Worm (Caenorhabditis elegans) whole organism, L4 larva: Measurements from ENCODE around the gene Y37A1B.7.

Experiments
- F37D6.2 ChIP-seq: sonication (generic microtip); optimal IDR thresholded peaks from 2 replicates; lab custom pipeline; 2016; ENCODE audit warnings: mild to moderate bottlenecking, missing genetic modification characterization, missing compliant biosample characterization
- F49E8.2 ChIP-seq: sonication (generic microtip); optimal IDR thresholded peaks from 2 replicates; lab custom pipeline; 2016; ENCODE audit warnings: missing compliant biosample characterization, mild to moderate bottlenecking, missing genetic modification characterization, borderline replicate concordance
- T20F7.1 ChIP-seq: fragments of 200-800 bp; sonication (Bioruptor generic); optimal IDR thresholded peaks from 2 replicates; lab custom pipeline; 2018; ENCODE audit warnings: mild to moderate bottlenecking, missing genetic modification characterization, missing compliant biosample characterization
- T26A8.4 ChIP-seq: fragments of 200-800 bp; sonication (Bioruptor generic); IDR thresholded peaks from 2 replicates; pipeline ENCODE4 v1.3.6; 2022; ENCODE audit warnings: missing genetic modification characterization, missing compliant biosample characterization
- aha-1 ChIP-seq: fragments of 150-350 bp; peaks from one replicate; lab custom pipeline; 2014; ENCODE audit warnings: missing biosample characterization, missing genetic modification characterization
- ama-1 ChIP-seq: fragments of 150-350 bp; optimal IDR thresholded peaks from 2 replicates; lab custom pipeline; 2014; ENCODE audit warnings: inconsistent platforms, mixed read lengths
- ceh-20 ChIP-seq: fragments of 200-800 bp; sonication (Bioruptor generic); IDR thresholded peaks from 2 replicates; pipeline ENCODE4 v1.3.6; 2022; ENCODE audit warnings: missing genetic modification reagents, missing genetic modification characterization, missing compliant biosample characterization
- ceh-28 ChIP-seq: fragments of 150-350 bp; optimal IDR thresholded peaks from 2 replicates; lab custom pipeline; 2014; ENCODE audit warnings: missing biosample characterization, missing genetic modification reagents, missing genetic modification characterization
- ceh-32 ChIP-seq: sonication (generic microtip); optimal IDR thresholded peaks from 2 replicates; lab custom pipeline; 2016; ENCODE audit warnings: mild to moderate bottlenecking, missing genetic modification characterization, missing compliant biosample characterization; ENCODE audit not compliant: poor library complexity
- ceh-44 ChIP-seq: fragments of 200-800 bp; sonication (Bioruptor generic); IDR thresholded peaks from 2 replicates; pipeline ENCODE4 v1.3.6; 2022; ENCODE audit warnings: missing genetic modification reagents, missing genetic modification characterization, missing compliant biosample characterization
- ces-1 ChIP-seq: fragments of 150-350 bp; sonication (generic microtip); optimal IDR thresholded peaks from 4 replicates; lab custom pipeline; 2014; ENCODE audit warnings: missing biosample characterization, missing genetic modification reagents, missing genetic modification characterization
- cey-2 ChIP-seq: sonication (generic microtip); optimal IDR thresholded peaks from 3 replicates; lab custom pipeline; 2017; ENCODE audit warnings: missing genetic modification characterization, mild to moderate bottlenecking, missing compliant biosample characterization, antibody characterized with exemption, borderline replicate concordance; ENCODE audit not compliant: insufficient read depth
- daf-12 ChIP-seq: fragments of 150-350 bp; optimal IDR thresholded peaks from 2 replicates; lab custom pipeline; 2014; ENCODE audit warnings: missing biosample characterization, missing genetic modification reagents, missing genetic modification characterization
- daf-19 ChIP-seq: fragments of 200-800 bp; sonication (Bioruptor generic); conservative IDR thresholded peaks from 2 replicates; pipeline ENCODE4 v1.3.6; 2022; ENCODE audit warnings: missing genetic modification characterization, missing compliant biosample characterization
- daf-8 ChIP-seq: fragments of 200-800 bp; sonication (Bioruptor generic); IDR thresholded peaks from 2 replicates; pipeline ENCODE4 v1.3.6; 2022; ENCODE audit warnings: missing genetic modification characterization, missing compliant biosample characterization
- dmd-6 ChIP-seq: fragments of 200-800 bp; sonication (Bioruptor generic); IDR thresholded peaks from 2 replicates; pipeline ENCODE4 v1.3.6; 2022; ENCODE audit warnings: missing genetic modification reagents, missing genetic modification characterization, missing compliant biosample characterization
- dmd-8 ChIP-seq: fragments of 200-800 bp; sonication (Bioruptor generic); IDR thresholded peaks from 2 replicates; pipeline ENCODE4 v1.3.6; 2022; ENCODE audit warnings: missing genetic modification characterization, missing compliant biosample characterization
- dmd-9 ChIP-seq: fragments of 200-800 bp; sonication (Bioruptor generic); IDR thresholded peaks from 2 replicates; pipeline ENCODE4 v1.3.6; 2022; ENCODE audit warnings: missing genetic modification reagents, missing genetic modification characterization, missing compliant biosample characterization
- dpl-1 ChIP-seq: fragments of 150-350 bp; optimal IDR thresholded peaks from 2 replicates; lab custom pipeline; 2014; ENCODE audit warnings: missing biosample characterization, missing genetic modification reagents, missing genetic modification characterization
- egl-43 ChIP-seq: fragments of 200-800 bp; sonication (Bioruptor generic); IDR thresholded peaks from 2 replicates; pipeline ENCODE4 v1.3.6; 2022; ENCODE audit warnings: missing genetic modification reagents, missing genetic modification characterization, missing compliant biosample characterization
- gei-8 ChIP-seq: fragments of 200-800 bp; sonication (Bioruptor generic); optimal IDR thresholded peaks from 2 replicates; lab custom pipeline; 2018; ENCODE audit warnings: mild to moderate bottlenecking, missing genetic modification characterization, missing compliant biosample characterization
- hif-1 ChIP-seq, 2 experiments: sonication (generic microtip); optimal IDR thresholded peaks; 2 replicates each; lab custom pipeline; 2016 to 2017; ENCODE audit warnings: missing compliant biosample characterization in 2 of 2, missing genetic modification characterization in 2 of 2, missing genetic modification reagents in 2 of 2, missing genotype in 2 of 2, mild to moderate bottlenecking in 1 of 2
- lin-1 ChIP-seq: fragments of 200-800 bp; sonication (Bioruptor generic); IDR thresholded peaks from 2 replicates; pipeline ENCODE4 v1.3.6; 2022; ENCODE audit warnings: missing genetic modification reagents, missing genetic modification characterization, missing compliant biosample characterization
- lin-13 ChIP-seq: fragments of 150-350 bp; optimal IDR thresholded peaks from 2 replicates; lab custom pipeline; 2014; ENCODE audit warnings: missing biosample characterization, missing genetic modification reagents, missing genetic modification characterization
- lin-29 ChIP-seq: fragments of 200-800 bp; sonication (Bioruptor generic); IDR thresholded peaks from 2 replicates; pipeline ENCODE4 v1.3.6; 2022; ENCODE audit warnings: missing genetic modification reagents, missing genetic modification characterization, missing compliant biosample characterization
- lsy-2 ChIP-seq, 2 experiments: fragments of 150-350 bp in 1 of 2; sonication (generic microtip) in 1 of 2; optimal IDR thresholded peaks; 2 replicates each; lab custom pipeline; 2014 to 2017; ENCODE audit warnings: missing biosample characterization in 2 of 2, missing genetic modification characterization in 2 of 2
- madf-5 ChIP-seq, 2 experiments: fragments of 200-800 bp; sonication (Bioruptor generic); IDR thresholded peaks; 2 replicates each; pipeline ENCODE4 v1.3.6; 2022; ENCODE audit warnings: missing compliant biosample characterization in 2 of 2, missing genetic modification characterization in 2 of 2
- madf-9 ChIP-seq: fragments of 200-800 bp; sonication (Bioruptor generic); conservative IDR thresholded peaks from 2 replicates; pipeline ENCODE4 v1.3.6; 2022; ENCODE audit warnings: missing genetic modification reagents, missing genetic modification characterization, missing compliant biosample characterization
- mdl-1 ChIP-seq, 2 experiments: fragments of 150-350 bp in 1 of 2; sonication (generic microtip) in 1 of 2; optimal IDR thresholded peaks; 2 replicates each; lab custom pipeline; 2014 to 2017; ENCODE audit warnings: missing biosample characterization in 2 of 2, missing genetic modification characterization in 2 of 2
- mdt-29 ChIP-seq: fragments of 200-800 bp; sonication (Bioruptor generic); IDR thresholded peaks from 2 replicates; pipeline ENCODE4 v1.3.6; 2022; ENCODE audit warnings: missing genetic modification reagents, missing genetic modification characterization, missing compliant biosample characterization
- mxl-2 ChIP-seq: fragments of 200-800 bp; sonication (Bioruptor generic); conservative IDR thresholded peaks from 2 replicates; pipeline ENCODE4 v1.3.6; 2022; ENCODE audit warnings: missing genetic modification reagents, missing genetic modification characterization, missing compliant biosample characterization
- mxl-3 ChIP-seq: fragments of 200-800 bp; sonication (Bioruptor generic); optimal IDR thresholded peaks from 2 replicates; lab custom pipeline; 2018; ENCODE audit warnings: mild to moderate bottlenecking, missing genetic modification characterization, missing compliant biosample characterization
- nhr-10 ChIP-seq: fragments of 150-350 bp; optimal IDR thresholded peaks from 2 replicates; lab custom pipeline; 2014; ENCODE audit warnings: missing biosample characterization, missing genetic modification characterization
- nhr-11 ChIP-seq: fragments of 150-350 bp; optimal IDR thresholded peaks from 2 replicates; lab custom pipeline; 2014; ENCODE audit warnings: missing biosample characterization, missing genetic modification characterization
- nhr-25 ChIP-seq: sonication (generic microtip); optimal IDR thresholded peaks from 2 replicates; lab custom pipeline; 2017; ENCODE audit warnings: missing genetic modification characterization, mild to moderate bottlenecking, missing compliant biosample characterization, antibody characterized with exemption, moderate library complexity, borderline replicate concordance; ENCODE audit not compliant: insufficient read depth
- nhr-48 ChIP-seq: sonication (generic microtip); optimal IDR thresholded peaks from 2 replicates; lab custom pipeline; 2016; ENCODE audit warnings: mild to moderate bottlenecking, missing genetic modification characterization, missing compliant biosample characterization
- rbr-2 ChIP-seq: sonication (generic microtip); optimal IDR thresholded peaks from 2 replicates; lab custom pipeline; 2016; ENCODE audit warnings: missing genotype, missing genetic modification characterization, missing compliant biosample characterization
- sdz-12 ChIP-seq: fragments of 200-800 bp; sonication (Bioruptor generic); optimal IDR thresholded peaks from 2 replicates; lab custom pipeline; 2018; ENCODE audit warnings: mild to moderate bottlenecking, missing genetic modification characterization, missing compliant biosample characterization
- set-16 ChIP-seq: fragments of 200-800 bp; sonication (Bioruptor generic); IDR thresholded peaks from 2 replicates; pipeline ENCODE4 v1.3.6; 2022; ENCODE audit warnings: missing genetic modification reagents, missing genetic modification characterization, missing compliant biosample characterization
- snpc-1.2 ChIP-seq: fragments of 200-800 bp; sonication (Bioruptor generic); IDR thresholded peaks from 2 replicates; pipeline ENCODE4 v1.3.6; 2022; ENCODE audit warnings: missing genetic modification reagents, missing genetic modification characterization, missing compliant biosample characterization
- spr-1 ChIP-seq: sonication (generic microtip); optimal IDR thresholded peaks from 2 replicates; lab custom pipeline; 2016; ENCODE audit warnings: mild to moderate bottlenecking, missing genetic modification characterization, missing compliant biosample characterization
- spr-3 ChIP-seq: fragments of 200-800 bp; sonication (Bioruptor generic); optimal IDR thresholded peaks from 2 replicates; lab custom pipeline; 2018; ENCODE audit warnings: mild to moderate bottlenecking, missing genetic modification characterization, missing compliant biosample characterization
- tag-97 ChIP-seq: fragments of 200-800 bp; sonication (Bioruptor generic); IDR thresholded peaks from 2 replicates; pipeline ENCODE4 v1.3.6; 2022; ENCODE audit warnings: missing genetic modification characterization, missing compliant biosample characterization
- unc-39 ChIP-seq: sonication (generic microtip); optimal IDR thresholded peaks from 2 replicates; lab custom pipeline; 2017; ENCODE audit warnings: missing biosample characterization, missing genetic modification characterization
- unc-62 ChIP-seq, 3 experiments: fragments of 150-350 bp in 1 of 3; sonication (generic microtip); optimal IDR thresholded peaks in 2 of 3; peaks in 1 of 3; 1 replicate in 1 of 3; 2 replicates in 2 of 3; lab custom pipeline; 2014 to 2017; ENCODE audit warnings: missing biosample characterization in 3 of 3, missing genetic modification characterization in 3 of 3, missing genetic modification reagents in 3 of 3, missing genotype in 1 of 3
- zfp-2 ChIP-seq: sonication (generic microtip); optimal IDR thresholded peaks from 2 replicates; lab custom pipeline; 2016; ENCODE audit warnings: mild to moderate bottlenecking, missing genetic modification characterization, missing compliant biosample characterization
- zip-11 ChIP-seq: fragments of 200-800 bp; sonication (Bioruptor generic); IDR thresholded peaks from 2 replicates; pipeline ENCODE4 v1.3.6; 2022; ENCODE audit warnings: missing genetic modification characterization, missing compliant biosample characterization

Gene Y37A1B.7

ce11 chrIV:14032620-14033501, 10.7 kb downstream of the Y37A1B.7 start (continued):
- peak; percentile 44 for TF ChIP-seq dpl-1
- TF ChIP-seq cey-2 (tag; lab: Kevin White, UChicago), result no peak
- TF ChIP-seq madf-5 (GFP tag; IDR thresholded peaks at IDR 0.05; lab: Robert Waterston, UW), result 0 out of 4 replicates have a peak, but pooled peaks of 1 of the 2 experiments have one; percentile 51
- peak; percentile 25 to 58 for TF ChIP-seq hif-1 (tag; optimal IDR thresholded peaks at IDR 0.05; lab: Kevin White, UChicago)
- TF ChIP-seq T20F7.1, result peak; percentile 69
- peak; percentile 94 for TF ChIP-seq nhr-48 (tag; lab: Kevin White, UChicago)
- TF ChIP-seq mdt-29 (GFP tag; lab: Robert Waterston, UW), result peak; percentile 98
- peak; percentile 82 for TF ChIP-seq T26A8.4
- TF ChIP-seq ceh-28 (tag; lab: Kevin White, UChicago), result peak; percentile 27
- peak; percentile 84 for TF ChIP-seq F37D6.2 (tag; lab: Kevin White, UChicago)
- no peak for TF ChIP-seq nhr-25 (tag; lab: Kevin White, UChicago)
- TF ChIP-seq unc-62 (GFP tag; optimal IDR thresholded peaks at IDR 0.05 in 1 of 2; lab: Kevin White, UChicago), result peak in 1 of 2 experiments; percentile 98
- no peak for TF ChIP-seq unc-62 (tag; optimal IDR thresholded peaks at IDR 0.05; lab: Kevin White, UChicago)
- no peak for TF ChIP-seq gei-8 (GFP tag; lab: Kevin White, UChicago)
- TF ChIP-seq dmd-9 (GFP tag; lab: Robert Waterston, UW), result 0 out of 2 replicates have a peak, but pooled peaks have one; percentile 25
- TF ChIP-seq ama-1, result no peak
- TF ChIP-seq madf-9 (GFP tag; lab: Robert Waterston, UW), result peak; percentile 70
- peak; percentile 54 for TF ChIP-seq unc-39 (tag; lab: Kevin White, UChicago)
- no peak for TF ChIP-seq zip-11 (GFP tag; lab: Robert Waterston, UW)
- peak; percentile 28 to 75 for TF ChIP-seq lsy-2 (tag; optimal IDR thresholded peaks at IDR 0.05; lab: Kevin White, UChicago)
- TF ChIP-seq ceh-44 (GFP tag; lab: Robert Waterston, UW), result no peak
- TF ChIP-seq ceh-20 (GFP tag; lab: Robert Waterston, UW), result peak; percentile 84
- peak; percentile 12; the same call in 1 of the 2 replicates for TF ChIP-seq mxl-2 (GFP tag; lab: Robert Waterston, UW)
- peak; percentile 42 for TF ChIP-seq lin-13 (GFP tag; lab: Kevin White, UChicago)
- peak in 1 of 2 experiments; percentile 12 for TF ChIP-seq mdl-1 (tag; optimal IDR thresholded peaks at IDR 0.05; lab: Kevin White, UChicago)
- no peak for TF ChIP-seq daf-8 (GFP tag; lab: Robert Waterston, UW)
- no peak; the same call in 1 of the 2 replicates for TF ChIP-seq set-16 (GFP tag; lab: Robert Waterston, UW)
- peak; percentile 60; the same call in 1 of the 2 replicates for TF ChIP-seq lin-29 (GFP tag; lab: Robert Waterston, UW)
- TF ChIP-seq spr-3 (GFP tag; lab: Kevin White, UChicago), result no peak
- TF ChIP-seq ces-1 (GFP tag; lab: Kevin White, UChicago), result no peak
- peak; percentile 84 for TF ChIP-seq dmd-6 (GFP tag; lab: Robert Waterston, UW)
- peak; percentile 99 for TF ChIP-seq aha-1 (tag; lab: Kevin White, UChicago)
- no peak for TF ChIP-seq dmd-8
- 0 out of 2 replicates have a peak, but pooled peaks have one; percentile 4 for TF ChIP-seq lin-1 (GFP tag; lab: Robert Waterston, UW)
- TF ChIP-seq daf-19 (GFP tag; lab: Robert Waterston, UW), result peak; percentile 73; the same call in 1 of the 2 replicates
- TF ChIP-seq nhr-10 (tag; lab: Kevin White, UChicago), result no peak
- no peak for TF ChIP-seq tag-97 (GFP tag; lab: Robert Waterston, UW)
- TF ChIP-seq rbr-2 (tag; lab: Kevin White, UChicago), result peak; percentile 82
- TF ChIP-seq egl-43 (GFP tag; lab: Robert Waterston, UW), result no peak
- TF ChIP-seq snpc-1.2 (GFP tag; lab: Robert Waterston, UW), result peak; percentile 60
- TF ChIP-seq sdz-12 (GFP tag; lab: Kevin White, UChicago), result no peak
- peak; percentile 6 for TF ChIP-seq mxl-3 (GFP tag; lab: Kevin White, UChicago)
- TF ChIP-seq nhr-11 (tag; lab: Kevin White, UChicago), result peak; percentile 49
- no peak for TF ChIP-seq daf-12
- no peak for TF ChIP-seq F49E8.2 (tag; lab: Kevin White, UChicago)
- TF ChIP-seq ceh-32 (tag; lab: Kevin White, UChicago), result no peak
- peak; percentile 57 for TF ChIP-seq zfp-2 (tag; lab: Kevin White, UChicago)
- peak; percentile 77 for TF ChIP-seq spr-1
